Worm (Caenorhabditis elegans) whole organism, L4/young adult: Measurements from ENCODE around the gene spp-19.

Experiments
- W03F9.2 ChIP-seq: fragments of 150-350 bp; optimal IDR thresholded peaks from 2 replicates; lab custom pipeline; 2014; ENCODE audit warnings: missing biosample characterization, missing genetic modification characterization
- dao-5 ChIP-seq: sonication (generic microtip); optimal IDR thresholded peaks from 2 replicates; lab custom pipeline; 2016; ENCODE audit warnings: missing genotype, missing genetic modification characterization, moderate library complexity, missing compliant biosample characterization

ce11 chrV:6559105-6559504 is 2.4 kb downstream of the spp-19 start, which contains the start of gene spp-26:
- no peak for TF ChIP-seq W03F9.2 (tag; lab: Kevin White, UChicago)
- no peak for TF ChIP-seq dao-5 (tag; lab: Kevin White, UChicago)
